Worm (Caenorhabditis elegans) whole organism, late embryonic: ENCODE results near the gene cyp-35D1.

Experiments used
- F13H6.1 ChIP-seq: sonication (generic microtip); optimal IDR thresholded peaks from 2 replicates; lab custom pipeline; 2016; ENCODE audit warnings: missing genetic modification characterization, missing compliant biosample characterization
- ahr-1 ChIP-seq: sonication (generic microtip); optimal IDR thresholded peaks from 2 replicates; lab custom pipeline; 2016; ENCODE audit warnings: missing genetic modification characterization, missing compliant biosample characterization
- ama-1 ChIP-seq: fragments of 150-350 bp; optimal IDR thresholded peaks from 2 replicates; lab custom pipeline; 2014
- ceh-6 ChIP-seq: fragments of 200-800 bp; sonication (Bioruptor generic); optimal IDR thresholded peaks from 2 replicates; lab custom pipeline; 2018; ENCODE audit warnings: mild to moderate bottlenecking, missing genetic modification characterization, missing compliant biosample characterization
- dmd-4 ChIP-seq: sonication (generic microtip); optimal IDR thresholded peaks from 2 replicates; lab custom pipeline; 2016; ENCODE audit warnings: borderline replicate concordance, missing genetic modification characterization, missing compliant biosample characterization
- eyg-1 ChIP-seq: sonication (generic microtip); optimal IDR thresholded peaks from 2 replicates; lab custom pipeline; 2016; ENCODE audit warnings: missing genotype, missing genetic modification characterization, missing compliant biosample characterization
- nfya-1 ChIP-seq: sonication (generic microtip); optimal IDR thresholded peaks from 2 replicates; lab custom pipeline; 2017; ENCODE audit warnings: missing genetic modification characterization, mild to moderate bottlenecking, missing compliant biosample characterization, antibody characterized with exemption, moderate library complexity
- nhr-232 ChIP-seq: sonication (generic microtip); optimal IDR thresholded peaks from 2 replicates; lab custom pipeline; 2016; ENCODE audit warnings: missing genetic modification characterization, missing compliant biosample characterization
- pat-9 ChIP-seq: fragments of 200-800 bp; sonication (Bioruptor generic); optimal IDR thresholded peaks from 2 replicates; lab custom pipeline; 2018; ENCODE audit warnings: mild to moderate bottlenecking, missing genetic modification characterization, moderate library complexity, missing compliant biosample characterization
- pqm-1 ChIP-seq: sonication (generic microtip); optimal IDR thresholded peaks from 2 replicates; lab custom pipeline; 2016; ENCODE audit warnings: missing genetic modification characterization, missing compliant biosample characterization
- pros-1 ChIP-seq: fragments of 150-350 bp; optimal IDR thresholded peaks from 2 replicates; lab custom pipeline; 2014; ENCODE audit warnings: missing biosample characterization, missing genetic modification reagents, missing genetic modification characterization
- ref-2 ChIP-seq: sonication (generic microtip); optimal IDR thresholded peaks from 2 replicates; lab custom pipeline; 2016; ENCODE audit warnings: missing genetic modification characterization, missing compliant biosample characterization
- tbx-2 ChIP-seq: sonication (generic microtip); optimal IDR thresholded peaks from 2 replicates; lab custom pipeline; 2016; ENCODE audit warnings: missing genetic modification characterization, missing compliant biosample characterization
- zip-5 ChIP-seq: sonication (generic microtip); optimal IDR thresholded peaks from 2 replicates; lab custom pipeline; 2016; ENCODE audit warnings: missing genetic modification characterization, missing compliant biosample characterization

DNA sequence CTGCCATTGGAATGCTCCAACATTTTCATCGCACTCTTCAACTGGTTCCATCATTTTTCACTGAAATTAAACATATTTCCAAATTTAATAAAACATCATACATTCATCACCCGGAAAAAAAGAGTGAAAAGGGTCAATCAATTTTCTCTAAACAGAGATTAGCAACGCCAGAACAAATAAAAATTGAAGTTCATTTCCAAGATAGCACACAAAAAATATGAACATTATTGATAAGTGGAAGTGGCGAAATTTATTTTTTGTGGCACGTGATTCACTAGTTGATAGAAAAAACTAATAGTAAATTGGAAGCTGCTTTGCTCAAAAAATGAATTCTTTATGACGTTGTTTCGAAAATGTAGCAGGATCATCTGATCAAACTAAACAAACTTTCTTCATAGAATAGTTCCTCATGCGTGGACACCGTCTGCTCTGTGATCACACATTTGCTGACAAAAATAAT is 6.2 kb downstream of the cyp-35D1 start, which contains the start of the genes F14H3.12 and srj-29:
- TF ChIP-seq ama-1 (lab: Kevin White, UChicago) (no peak), pqm-1 (tag; lab: Kevin White, UChicago) (no peak), ceh-6 (no peak), tbx-2 (tag; lab: Kevin White, UChicago) (no peak), F13H6.1 (tag; lab: Kevin White, UChicago) (no peak), dmd-4 (no peak), pat-9 (tag; lab: Kevin White, UChicago) (no peak), zip-5 (no peak), eyg-1 (tag; lab: Kevin White, UChicago) (no peak), ahr-1 (no peak), nhr-232 (tag; lab: Kevin White, UChicago) (no peak), pros-1 (tag; lab: Kevin White, UChicago) (no peak), nfya-1 (no peak), ref-2 (tag; lab: Kevin White, UChicago) (no peak)
